Worm (Caenorhabditis elegans) whole organism, L2 larva: Measurements from ENCODE around the gene gcy-29.

Source experiments
- F13H6.1 ChIP-seq: sonication (generic microtip); optimal IDR thresholded peaks from 2 replicates; lab custom pipeline; 2016; ENCODE audit warnings: missing genetic modification characterization, missing compliant biosample characterization
- egl-27 ChIP-seq: sonication (generic microtip); optimal IDR thresholded peaks from 3 replicates; lab custom pipeline; 2017; ENCODE audit warnings: missing biosample characterization, missing genetic modification reagents, missing genetic modification characterization
- elt-3 ChIP-seq: sonication (generic microtip); optimal IDR thresholded peaks from 2 replicates; lab custom pipeline; 2017; ENCODE audit warnings: missing biosample characterization, missing genetic modification characterization
- gmeb-1 ChIP-seq: fragments of 150-350 bp; optimal IDR thresholded peaks from 2 replicates; lab custom pipeline; 2014; ENCODE audit warnings: missing biosample characterization, missing genetic modification characterization
- lin-39 ChIP-seq: fragments of 150-350 bp; optimal IDR thresholded peaks from 2 replicates; lab custom pipeline; 2014; ENCODE audit warnings: missing biosample characterization, missing genetic modification reagents, missing genetic modification characterization
- mdl-1 ChIP-seq, 2 experiments: fragments of 150-350 bp in 1 of 2; sonication (generic microtip) in 1 of 2; optimal IDR thresholded peaks; 2 replicates each; lab custom pipeline; 2017; ENCODE audit warnings: missing biosample characterization in 2 of 2, missing genetic modification characterization in 2 of 2
- nhr-237 ChIP-seq: fragments of 150-350 bp; optimal IDR thresholded peaks from 2 replicates; lab custom pipeline; 2014; ENCODE audit warnings: missing biosample characterization, missing genetic modification characterization
- nhr-25 ChIP-seq: fragments of 150-350 bp; sonication (generic microtip); optimal IDR thresholded peaks from 3 replicates; lab custom pipeline; 2014; ENCODE audit warnings: missing biosample characterization, missing genetic modification characterization
- nhr-77 ChIP-seq: fragments of 150-350 bp; optimal IDR thresholded peaks from 2 replicates; lab custom pipeline; 2014; ENCODE audit warnings: missing biosample characterization, missing genetic modification characterization
- peb-1 ChIP-seq: fragments of 150-350 bp; optimal IDR thresholded peaks from 2 replicates; lab custom pipeline; 2014; ENCODE audit warnings: missing biosample characterization, missing genetic modification characterization
- skn-1 ChIP-seq: sonication (generic microtip); optimal IDR thresholded peaks from 2 replicates; lab custom pipeline; 2017; ENCODE audit warnings: missing biosample characterization, missing genetic modification characterization
- snpc-4 ChIP-seq: fragments of 150-350 bp; optimal IDR thresholded peaks from 2 replicates; lab custom pipeline; 2014; ENCODE audit warnings: missing biosample characterization, missing genetic modification characterization
- ztf-11 ChIP-seq: sonication (generic microtip); optimal IDR thresholded peaks from 2 replicates; lab custom pipeline; 2017; ENCODE audit warnings: missing biosample characterization, missing genetic modification characterization
- ztf-4 ChIP-seq: fragments of 150-350 bp; optimal IDR thresholded peaks from 2 replicates; lab custom pipeline; 2014; ENCODE audit warnings: missing biosample characterization, missing genetic modification characterization

DNA sequence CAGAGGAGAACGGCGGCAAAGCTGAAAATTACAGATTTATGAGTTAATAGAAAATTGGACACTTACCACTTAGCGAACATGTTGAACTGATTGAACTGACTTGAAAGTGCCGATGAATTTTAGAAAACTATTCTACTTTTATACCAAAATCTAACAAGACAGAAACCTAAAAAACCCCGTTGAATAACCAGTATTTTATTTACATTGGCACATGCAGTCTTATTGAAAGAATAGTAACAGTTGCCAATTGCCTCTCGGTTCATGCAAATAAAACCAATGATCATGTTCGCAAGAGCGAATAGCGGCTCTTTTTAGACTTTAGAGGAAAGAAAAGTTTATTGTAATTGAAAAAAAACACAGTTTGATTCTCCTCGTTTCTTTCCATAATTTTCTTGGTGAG, 39.6 kb upstream of the gcy-29 start, which contains the start of gene nspb-10:
- no peak for TF ChIP-seq skn-1 (tag; lab: Kevin White, UChicago)
- TF ChIP-seq elt-3 = no peak
- no peak for TF ChIP-seq lin-39 (tag; lab: Kevin White, UChicago)
- no peak for TF ChIP-seq ztf-11 (tag; lab: Kevin White, UChicago)
- no peak for TF ChIP-seq nhr-25 (tag; lab: Kevin White, UChicago)
- TF ChIP-seq mdl-1 (tag; optimal IDR thresholded peaks at IDR 0.05; lab: Kevin White, UChicago) = no peak
- no peak for TF ChIP-seq F13H6.1 (tag; lab: Kevin White, UChicago)
- no peak for TF ChIP-seq ztf-4
- no peak for TF ChIP-seq nhr-77
- no peak for TF ChIP-seq gmeb-1 (tag; lab: Kevin White, UChicago)
- TF ChIP-seq snpc-4 (tag; lab: Kevin White, UChicago) = no peak
- TF ChIP-seq nhr-237 (tag; lab: Kevin White, UChicago) = no peak
- no peak for TF ChIP-seq peb-1 (tag; lab: Kevin White, UChicago)
- TF ChIP-seq egl-27 = no peak
